Worm (Caenorhabditis elegans): ENCODE results near the gene nas-6.

DNA sequence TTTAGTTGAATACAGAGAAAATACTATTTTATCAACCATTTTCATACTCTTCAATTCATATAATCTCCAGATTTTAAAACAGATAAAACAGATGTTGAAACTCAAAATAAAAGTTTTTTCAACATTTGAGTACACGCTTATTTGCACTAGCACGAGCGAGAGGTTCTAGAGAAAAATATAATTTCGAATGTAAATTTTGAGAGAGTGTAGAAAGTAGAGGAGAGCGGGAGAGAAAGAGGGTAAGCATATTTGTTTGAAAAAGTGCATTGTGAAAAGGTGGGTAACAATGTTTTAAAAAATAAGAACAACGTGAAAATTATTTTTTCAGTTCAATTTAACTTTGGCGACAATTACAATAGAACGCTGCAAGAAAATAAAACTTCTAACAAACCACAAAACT is 22.8 kb downstream of the nas-6 start:
- TF ChIP-seq ets-4 (tag; optimal IDR thresholded peaks at IDR 0.05) (no peak), ztf-16 (tag; optimal IDR thresholded peaks at IDR 0.05) (no peak), ceh-34 (tag; optimal IDR thresholded peaks at IDR 0.05) (no peak), sdc-2 (tag; optimal IDR thresholded peaks at IDR 0.05) (no peak), ceh-14 (tag; optimal IDR thresholded peaks at IDR 0.05) (no peak), unc-55 (GFP tag; optimal IDR thresholded peaks at IDR 0.05) (no peak), nhr-232 (tag; optimal IDR thresholded peaks at IDR 0.05) (no peak), hlh-13 (GFP tag; optimal IDR thresholded peaks at IDR 0.05) (no peak), zip-5 (tag; optimal IDR thresholded peaks at IDR 0.05) (no peak)
